Worm (Caenorhabditis elegans): Measurements from ENCODE around the gene hsp-17.

ce11 chrV:8424840-8425814, 39.4 kb upstream of the hsp-17 start:
- no peak for TF ChIP-seq him-1 (tag; optimal IDR thresholded peaks at IDR 0.05)
- no peak for TF ChIP-seq W03F9.2 (tag; optimal IDR thresholded peaks at IDR 0.05)
